Fruit fly (Drosophila melanogaster): ENCODE measurements around the gene CG17110.

CG17110 gene

DNA sequence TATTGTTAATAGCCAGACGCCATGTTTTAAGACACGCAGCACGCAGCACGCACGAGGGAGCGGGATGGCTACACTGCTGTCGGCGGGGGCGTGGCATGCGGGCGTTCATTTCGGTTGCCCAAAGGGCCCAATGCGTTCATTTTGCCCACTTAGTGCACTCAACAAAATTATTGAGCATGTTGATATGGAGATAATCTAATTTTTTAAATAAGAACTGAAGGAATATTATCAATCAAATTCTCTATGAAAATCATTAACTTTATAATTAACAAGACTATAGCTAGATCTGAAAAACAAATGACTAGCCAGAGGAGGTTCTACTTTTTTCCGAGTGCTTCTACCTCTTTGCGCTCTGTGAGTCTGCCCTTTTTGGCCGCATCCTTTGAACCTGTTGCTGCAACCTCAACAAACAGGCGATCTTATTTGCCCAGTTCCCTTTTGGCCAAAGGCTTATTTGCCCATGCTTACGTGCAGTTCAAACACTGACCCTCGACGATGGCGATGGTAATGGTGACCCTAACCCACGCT is 41.8 kb downstream of the CG17110 start (continued):
- TF ChIP-seq CG2678 (tag; optimal IDR thresholded peaks at IDR 0.05): no peak
- no peak for TF ChIP-seq wdn (GFP tag; IDR thresholded peaks at IDR 0.05)
- TF ChIP-seq CG8359 (GFP tag; optimal IDR thresholded peaks at IDR 0.05; ENCODE audit: borderline replicate concordance): no peak
- no peak for TF ChIP-seq CG6689 (GFP tag; IDR thresholded peaks at IDR 0.05)
- TF ChIP-seq E2f1 (GFP tag; IDR thresholded peaks at IDR 0.05): 0 out of 2 replicates have a peak, but pooled peaks have one; percentile 18
- no peak for TF ChIP-seq twi (tag; optimal IDR thresholded peaks at IDR 0.05)
- peak in 1 of 3 experiments; percentile 5 for TF ChIP-seq lola (GFP tag; optimal IDR thresholded peaks at IDR 0.05)
- TF ChIP-seq Bdp1 (GFP tag; optimal IDR thresholded peaks at IDR 0.05): no peak
- peak; percentile 65 for TF ChIP-seq CG7271 (tag; optimal IDR thresholded peaks at IDR 0.05)
- peak; percentile 31 for TF ChIP-seq CG15479 (GFP tag; optimal IDR thresholded peaks at IDR 0.05)
- TF ChIP-seq CG8089 (GFP tag; optimal IDR thresholded peaks at IDR 0.05): no peak
- no peak for TF ChIP-seq eyg (GFP tag; optimal IDR thresholded peaks at IDR 0.05)
- TF ChIP-seq hb (GFP tag; IDR thresholded peaks at IDR 0.05; ENCODE audit: partially characterized antibody): no peak
- peak; percentile 77 for TF ChIP-seq Kr (GFP tag; optimal IDR thresholded peaks at IDR 0.05)
- TF ChIP-seq D19B (GFP tag; optimal IDR thresholded peaks at IDR 0.05): no peak
- no peak for TF ChIP-seq Dp (GFP tag; optimal IDR thresholded peaks at IDR 0.05)
- no peak for TF ChIP-seq Gug (GFP tag; IDR thresholded peaks at IDR 0.05)
- no peak for TF ChIP-seq Fer3 (tag; optimal IDR thresholded peaks at IDR 0.05)
- TF ChIP-seq Sry-δ (GFP tag; optimal IDR thresholded peaks at IDR 0.05): no peak
- TF ChIP-seq CG10431 (GFP tag; optimal IDR thresholded peaks at IDR 0.05): no peak
- no peak for TF ChIP-seq CG14965 (GFP tag; optimal IDR thresholded peaks at IDR 0.05; ENCODE audit: borderline replicate concordance)
- no peak for TF ChIP-seq ERR (GFP tag; optimal IDR thresholded peaks at IDR 0.05)
- no peak for TF ChIP-seq HLH54F (GFP tag; optimal IDR thresholded peaks at IDR 0.05)
- no peak for TF ChIP-seq CG15011 (GFP tag; optimal IDR thresholded peaks at IDR 0.05)
- TF ChIP-seq CG15514 (GFP tag; optimal IDR thresholded peaks at IDR 0.05): no peak
- TF ChIP-seq unc-4 (GFP tag; IDR thresholded peaks at IDR 0.05; ENCODE audit: partially characterized antibody): no peak
- TF ChIP-seq Usf (GFP tag; optimal IDR thresholded peaks at IDR 0.05): no peak
- TF ChIP-seq CG4282 (GFP tag; optimal IDR thresholded peaks at IDR 0.05): no peak
- TF ChIP-seq Xrp1 (GFP tag; IDR thresholded peaks at IDR 0.05): peak; percentile 55; the same call in 1 of the 2 replicates
- TF ChIP-seq CG34224 (GFP tag; IDR thresholded peaks at IDR 0.05; ENCODE audit: partially characterized antibody): no peak
- TF ChIP-seq Trl (optimal IDR thresholded peaks at IDR 0.05): no peak
- TF ChIP-seq Trl (GFP tag; optimal IDR thresholded peaks at IDR 0.05): no peak
- no peak for TF ChIP-seq Dip2 (GFP tag; IDR thresholded peaks at IDR 0.05)
- no peak for TF ChIP-seq Atf6 (GFP tag; IDR thresholded peaks at IDR 0.05)
- no peak for TF ChIP-seq CoRest (tag; optimal IDR thresholded peaks at IDR 0.05)
- TF ChIP-seq Poxn (GFP tag; IDR thresholded peaks at IDR 0.05): no peak
- TF ChIP-seq esg (GFP tag; conservative IDR thresholded peaks at IDR 0.05): 0 out of 2 replicates have a peak, but pooled peaks have one; percentile 7
- TF ChIP-seq knrl (GFP tag; IDR thresholded peaks at IDR 0.05; ENCODE audit: partially characterized antibody): no peak
- no peak for TF ChIP-seq CG1024 (GFP tag; IDR thresholded peaks at IDR 0.05)
- no peak for TF ChIP-seq MESR4 (GFP tag; optimal IDR thresholded peaks at IDR 0.05)
- no peak for TF ChIP-seq Fer2 (tag; optimal IDR thresholded peaks at IDR 0.05)
- TF ChIP-seq br (optimal IDR thresholded peaks at IDR 0.05): no peak
- TF ChIP-seq amos (GFP tag; IDR thresholded peaks at IDR 0.05; ENCODE audit: partially characterized antibody): no peak
- TF ChIP-seq chm (GFP tag; IDR thresholded peaks at IDR 0.05): no peak
- no peak for TF ChIP-seq CG12744 (GFP tag; optimal IDR thresholded peaks at IDR 0.05)
- TF ChIP-seq Elba2 (GFP tag; optimal IDR thresholded peaks at IDR 0.05): no peak
- TF ChIP-seq CG6765 (GFP tag; optimal IDR thresholded peaks at IDR 0.05): no peak
- no peak for TF ChIP-seq CG10209 (GFP tag; optimal IDR thresholded peaks at IDR 0.05)
- no peak for TF ChIP-seq lilli (GFP tag; optimal IDR thresholded peaks at IDR 0.05)
- TF ChIP-seq hbn (GFP tag; IDR thresholded peaks at IDR 0.05; ENCODE audit: partially characterized antibody): no peak
- TF ChIP-seq CG7556 (GFP tag; optimal IDR thresholded peaks at IDR 0.05): no peak

Measured in whole organism, embryonic.